Worm (Caenorhabditis elegans) whole organism, L2 larva: ENCODE measurements around the gene srbc-84.

Experiments
- ceh-82 ChIP-seq: fragments of 150-350 bp; optimal IDR thresholded peaks from 2 replicates; lab custom pipeline; 2014; ENCODE audit warnings: missing biosample characterization, missing genetic modification characterization
- crh-2 ChIP-seq: sonication (generic microtip); optimal IDR thresholded peaks from 2 replicates; lab custom pipeline; 2017; ENCODE audit warnings: missing biosample characterization, missing genetic modification characterization
- elt-3 ChIP-seq: sonication (generic microtip); optimal IDR thresholded peaks from 2 replicates; lab custom pipeline; 2017; ENCODE audit warnings: missing biosample characterization, missing genetic modification characterization
- lin-39 ChIP-seq: fragments of 150-350 bp; optimal IDR thresholded peaks from 2 replicates; lab custom pipeline; 2014; ENCODE audit warnings: missing biosample characterization, missing genetic modification reagents, missing genetic modification characterization
- lsy-2 ChIP-seq, 2 experiments: fragments of 150-350 bp in 1 of 2; sonication (generic microtip) in 1 of 2; optimal IDR thresholded peaks; 2 replicates each; lab custom pipeline; 2014 to 2017; ENCODE audit warnings: missing biosample characterization in 2 of 2, missing genetic modification characterization in 2 of 2
- nhr-23 ChIP-seq: fragments of 150-350 bp; optimal IDR thresholded peaks from 2 replicates; lab custom pipeline; 2014; ENCODE audit warnings: missing biosample characterization, missing genetic modification reagents, missing genetic modification characterization
- nhr-6 ChIP-seq: fragments of 150-350 bp; optimal IDR thresholded peaks from 2 replicates; lab custom pipeline; 2014; ENCODE audit warnings: missing biosample characterization, missing genetic modification characterization
- skn-1 ChIP-seq: sonication (generic microtip); optimal IDR thresholded peaks from 2 replicates; lab custom pipeline; 2017; ENCODE audit warnings: missing biosample characterization, missing genetic modification characterization

ce11 chrV:16258142-16258541 lies 40.6 kb upstream of the srbc-84 start, which contains the start of gene nhr-218:
- TF ChIP-seq crh-2 (tag; lab: Kevin White, UChicago) (no peak), lin-39 (no peak), nhr-6 (tag; lab: Kevin White, UChicago) (no peak), elt-3 (tag; lab: Kevin White, UChicago) (no peak), skn-1 (no peak), lsy-2 (tag; optimal IDR thresholded peaks at IDR 0.05; lab: Kevin White, UChicago) (no peak), ceh-82 (tag; lab: Kevin White, UChicago) (no peak), nhr-23 (tag; lab: Kevin White, UChicago) (no peak)
